Fruit fly (Drosophila melanogaster) whole organism, embryonic: ENCODE measurements around the gene jus.

Experiments
- Abd-B ChIP-seq: fragments of 200-800 bp; sonication (Bioruptor generic); optimal IDR thresholded peaks from 2 replicates; lab custom pipeline; 2018; ENCODE audit warnings: missing biosample characterization, mild to moderate bottlenecking, missing genetic modification characterization, moderate library complexity
- Atf-2 ChIP-seq: fragments of 200-800 bp; sonication (Bioruptor generic); optimal IDR thresholded peaks from 2 replicates; lab custom pipeline; 2016; ENCODE audit warnings: missing biosample characterization, missing genetic modification characterization
- CG10462 ChIP-seq: fragments of 200-800 bp; sonication (Bioruptor generic); optimal IDR thresholded peaks from 2 replicates; lab custom pipeline; 2016; ENCODE audit warnings: missing biosample characterization, missing genetic modification characterization
- CG11560 ChIP-seq: fragments of 200-800 bp; sonication (Bioruptor generic); IDR thresholded peaks from 3 replicates; pipeline ENCODE4 v1.3.6; 2022; ENCODE audit warnings: missing biosample characterization, missing genetic modification characterization
- CG12659 ChIP-seq: fragments of 200-800 bp; sonication (Bioruptor generic); optimal IDR thresholded peaks from 3 replicates; lab custom pipeline; 2017; ENCODE audit warnings: mild to moderate bottlenecking, missing biosample characterization, missing genetic modification reagents, missing genetic modification characterization
- CG13624 ChIP-seq: fragments of 200-800 bp; sonication (Bioruptor generic); optimal IDR thresholded peaks from 2 replicates; lab custom pipeline; 2016; ENCODE audit warnings: missing biosample characterization, missing genetic modification characterization
- CG14441 ChIP-seq: fragments of 200-800 bp; sonication (Bioruptor generic); IDR thresholded peaks from 2 replicates; pipeline ENCODE4 v1.3.6; 2022; ENCODE audit warnings: missing biosample characterization, missing genetic modification characterization
- CG14965 ChIP-seq: fragments of 200-800 bp; sonication (Bioruptor generic); optimal IDR thresholded peaks from 2 replicates; lab custom pipeline; 2016; ENCODE audit warnings: missing biosample characterization, missing genetic modification characterization, borderline replicate concordance
- CG15514 ChIP-seq: fragments of 200-800 bp; sonication (Bioruptor generic); optimal IDR thresholded peaks from 3 replicates; lab custom pipeline; 2017; ENCODE audit warnings: missing biosample characterization, missing genetic modification characterization, mild to moderate bottlenecking, moderate library complexity, missing genetic modification reagents
- CG16863 ChIP-seq: fragments of 200-800 bp; sonication (Bioruptor generic); optimal IDR thresholded peaks from 3 replicates; lab custom pipeline; 2016; ENCODE audit warnings: missing biosample characterization, missing genetic modification characterization
- CG17186 ChIP-seq: fragments of 200-800 bp; sonication (Bioruptor generic); optimal IDR thresholded peaks from 3 replicates; lab custom pipeline; 2017; ENCODE audit warnings: missing biosample characterization, missing genetic modification reagents, missing genetic modification characterization
- CG17568 ChIP-seq: fragments of 200-800 bp; sonication (Bioruptor generic); optimal IDR thresholded peaks from 2 replicates; lab custom pipeline; 2018; ENCODE audit warnings: missing biosample characterization, mild to moderate bottlenecking, missing genetic modification characterization, moderate library complexity
- CG2889 ChIP-seq: fragments of 200-800 bp; sonication (Bioruptor generic); IDR thresholded peaks from 3 replicates; pipeline ENCODE4 v1.3.6; 2022; ENCODE audit warnings: missing biosample characterization, missing genetic modification characterization
- CG31441 ChIP-seq: fragments of 200-800 bp; sonication (Bioruptor generic); IDR thresholded peaks from 2 replicates; pipeline ENCODE4 v1.3.6; 2022; ENCODE audit warnings: missing biosample characterization, missing genetic modification characterization
- CG3407 ChIP-seq: fragments of 200-800 bp; sonication (Bioruptor generic); optimal IDR thresholded peaks from 2 replicates; lab custom pipeline; 2018; ENCODE audit warnings: missing biosample characterization, mild to moderate bottlenecking, missing genetic modification characterization
- CG9817 ChIP-seq: fragments of 200-800 bp; sonication (Bioruptor generic); optimal IDR thresholded peaks from 2 replicates; lab custom pipeline; 2018; ENCODE audit warnings: missing biosample characterization, mild to moderate bottlenecking, missing genetic modification characterization, moderate library complexity
- CoRest ChIP-seq: fragments of 200-800 bp; sonication (Bioruptor generic); optimal IDR thresholded peaks from 3 replicates; lab custom pipeline; 2018; ENCODE audit warnings: missing biosample characterization, mild to moderate bottlenecking, missing genetic modification characterization, moderate library complexity
- CrebB ChIP-seq: fragments of 200-800 bp; sonication (Bioruptor generic); optimal IDR thresholded peaks from 3 replicates; lab custom pipeline; 2018; ENCODE audit warnings: missing biosample characterization, mild to moderate bottlenecking, missing genetic modification characterization
- Dll ChIP-seq: fragments of 200-800 bp; sonication (Bioruptor generic); IDR thresholded peaks from 4 replicates; pipeline ENCODE4 v1.3.6; 2022; ENCODE audit warnings: missing biosample characterization, missing genetic modification characterization; ENCODE audit not compliant: partially characterized antibody
- Fer2 ChIP-seq: fragments of 200-800 bp; sonication (Bioruptor generic); optimal IDR thresholded peaks from 2 replicates; lab custom pipeline; 2018; ENCODE audit warnings: missing biosample characterization, mild to moderate bottlenecking, missing genetic modification characterization, moderate library complexity
- Lhr ChIP-seq: fragments of 200-800 bp; sonication (Bioruptor generic); optimal IDR thresholded peaks from 3 replicates; lab custom pipeline; 2017; ENCODE audit warnings: mild to moderate bottlenecking, missing biosample characterization, missing genetic modification reagents, missing genetic modification characterization
- MBD-R2 ChIP-seq: fragments of 200-800 bp; sonication (Bioruptor generic); IDR thresholded peaks from 2 replicates; pipeline ENCODE4 v1.3.6; 2022; ENCODE audit warnings: missing biosample characterization, missing genetic modification characterization
- MTF-1 ChIP-seq: fragments of 200-800 bp; sonication (Bioruptor generic); optimal IDR thresholded peaks from 2 replicates; lab custom pipeline; 2018; ENCODE audit warnings: missing biosample characterization, mild to moderate bottlenecking, missing genetic modification characterization, borderline replicate concordance
- Nf-YC ChIP-seq: fragments of 200-800 bp; optimal IDR thresholded peaks from 3 replicates; lab custom pipeline; 2019; ENCODE audit warnings: missing biosample characterization, mild to moderate bottlenecking, missing genetic modification characterization, moderate library complexity
- Sox100B ChIP-seq: fragments of 200-800 bp; sonication (Bioruptor generic); optimal IDR thresholded peaks from 3 replicates; lab custom pipeline; 2018; ENCODE audit warnings: missing biosample characterization, mild to moderate bottlenecking, missing genetic modification characterization
- Spps ChIP-seq: fragments of 200-800 bp; sonication (Bioruptor generic); optimal IDR thresholded peaks from 2 replicates; lab custom pipeline; 2018; ENCODE audit warnings: missing biosample characterization, mild to moderate bottlenecking, missing genetic modification characterization
- Ssrp ChIP-seq: fragments of 200-800 bp; sonication (Bioruptor generic); optimal IDR thresholded peaks from 2 replicates; lab custom pipeline; 2018; ENCODE audit warnings: missing biosample characterization, mild to moderate bottlenecking, missing genetic modification characterization, moderate library complexity
- ato ChIP-seq: fragments of 200-800 bp; sonication (Bioruptor generic); IDR thresholded peaks from 2 replicates; pipeline ENCODE4 v1.3.6; 2022; ENCODE audit warnings: missing biosample characterization, missing genetic modification characterization; ENCODE audit not compliant: partially characterized antibody
- br ChIP-seq: fragments of >200 bp; optimal IDR thresholded peaks from 2 replicates; lab custom pipeline; 2017
- bsh ChIP-seq, 2 experiments: fragments of 200-800 bp; sonication (Bioruptor generic); optimal IDR thresholded peaks; 2 replicates each; lab custom pipeline; 2017 to 2018; ENCODE audit warnings: mild to moderate bottlenecking in 2 of 2, missing biosample characterization in 2 of 2, missing genetic modification characterization in 2 of 2, moderate library complexity in 1 of 2
- croc ChIP-seq: fragments of 200-800 bp; sonication (Bioruptor generic); conservative IDR thresholded peaks from 3 replicates; pipeline ENCODE4 v1.3.6; 2022; ENCODE audit warnings: missing biosample characterization, missing genetic modification characterization
- exex ChIP-seq: fragments of 200-800 bp; sonication (Bioruptor generic); optimal IDR thresholded peaks from 4 replicates; lab custom pipeline; 2018; ENCODE audit warnings: missing biosample characterization, mild to moderate bottlenecking, missing genetic modification characterization, moderate library complexity
- fu2 ChIP-seq: fragments of 200-800 bp; sonication (Bioruptor generic); optimal IDR thresholded peaks from 2 replicates; lab custom pipeline; 2016; ENCODE audit warnings: missing biosample characterization, missing genetic modification characterization
- h ChIP-seq: fragments of >200 bp; optimal IDR thresholded peaks from 2 replicates; lab custom pipeline; 2017
- hkb ChIP-seq, 2 experiments: fragments of 200-800 bp in 1 of 2; fragments of >200 bp in 1 of 2; sonication (Bioruptor generic) in 1 of 2; IDR thresholded peaks in 1 of 2; optimal IDR thresholded peaks in 1 of 2; 2 replicates each; pipeline versions ENCODE4 v1.3.6 to Lab custom; 2017 to 2022; ENCODE audit warnings: missing biosample characterization in 1 of 2, missing genetic modification characterization in 1 of 2
- insv ChIP-seq, 2 experiments: fragments of 200-800 bp; sonication (Bioruptor generic); optimal IDR thresholded peaks; 3 replicates each; lab custom pipeline; 2016 to 2018; ENCODE audit warnings: missing biosample characterization in 2 of 2, missing genetic modification characterization in 2 of 2
- inv ChIP-seq: fragments of 200-800 bp; sonication (Bioruptor generic); IDR thresholded peaks from 2 replicates; pipeline ENCODE4 v1.3.6; 2022; ENCODE audit warnings: missing biosample characterization, missing genetic modification characterization; ENCODE audit not compliant: partially characterized antibody
- jing ChIP-seq: fragments of 200-800 bp; sonication (Bioruptor generic); optimal IDR thresholded peaks from 2 replicates; lab custom pipeline; 2018; ENCODE audit warnings: missing biosample characterization, mild to moderate bottlenecking, missing genetic modification characterization
- klu ChIP-seq: fragments of 200-800 bp; sonication (Bioruptor generic); IDR thresholded peaks from 2 replicates; pipeline ENCODE4 v1.3.6; 2022; ENCODE audit warnings: missing biosample characterization, missing genetic modification characterization
- nau ChIP-seq: fragments of 200-800 bp; sonication (Bioruptor generic); optimal IDR thresholded peaks from 3 replicates; lab custom pipeline; 2017; ENCODE audit warnings: missing biosample characterization, mild to moderate bottlenecking, missing genetic modification characterization, missing genetic modification reagents
- nom ChIP-seq: fragments of 200-800 bp; sonication (Bioruptor generic); optimal IDR thresholded peaks from 2 replicates; lab custom pipeline; 2017; ENCODE audit warnings: missing biosample characterization, missing genetic modification characterization, mild to moderate bottlenecking, moderate library complexity, missing genetic modification reagents
- pan ChIP-seq, 4 experiments: fragments of >200 bp in 3 of 4; fragments of 200-800 bp in 1 of 4; sonication (Bioruptor generic) in 1 of 4; optimal IDR thresholded peaks in 3 of 4; IDR thresholded peaks in 1 of 4; 2 replicates each; pipeline versions ENCODE4 v1.3.6 to Lab custom; 2017 to 2022; ENCODE audit warnings: missing biosample characterization in 2 of 4, missing genetic modification characterization in 2 of 4, mixed read lengths in 1 of 4
- pb ChIP-seq: fragments of 200-800 bp; sonication (Bioruptor generic); optimal IDR thresholded peaks from 3 replicates; lab custom pipeline; 2016; ENCODE audit warnings: missing biosample characterization, missing genetic modification characterization
- ranshi ChIP-seq: fragments of 200-800 bp; sonication (Bioruptor generic); IDR thresholded peaks from 2 replicates; pipeline ENCODE4 v1.3.6; 2022; ENCODE audit warnings: missing biosample characterization, missing genetic modification characterization
- salm ChIP-seq: fragments of 200-800 bp; sonication (Bioruptor generic); optimal IDR thresholded peaks from 2 replicates; lab custom pipeline; 2018; ENCODE audit warnings: missing biosample characterization, mild to moderate bottlenecking, missing genetic modification characterization
- sens ChIP-seq: fragments of 200-800 bp; sonication (Bioruptor generic); peaks from one replicate; lab custom pipeline; 2016; ENCODE audit warnings: missing biosample characterization, missing genetic modification characterization
- sima ChIP-seq: fragments of 200-800 bp; sonication (Bioruptor generic); optimal IDR thresholded peaks from 2 replicates; lab custom pipeline; 2016; ENCODE audit warnings: missing biosample characterization, missing genetic modification characterization
- sr ChIP-seq: fragments of 200-800 bp; sonication (Bioruptor generic); IDR thresholded peaks from 3 replicates; pipeline ENCODE4 v1.3.6; 2022; ENCODE audit warnings: missing biosample characterization, missing genetic modification characterization
- tup ChIP-seq: fragments of 200-800 bp; sonication (Bioruptor generic); optimal IDR thresholded peaks from 2 replicates; lab custom pipeline; 2016; ENCODE audit warnings: missing biosample characterization, mild to moderate bottlenecking, missing genetic modification characterization, moderate library complexity
- zf30C ChIP-seq: fragments of 200-800 bp; sonication (Bioruptor generic); optimal IDR thresholded peaks from 3 replicates; lab custom pipeline; 2018; ENCODE audit warnings: missing biosample characterization, mild to moderate bottlenecking, missing genetic modification characterization

jus gene

dm6 chr3R:29138407-29138806 lies 56.4 kb downstream of the jus start, which contains the start of the genes Alg13 and superdeath (continued):
- TF ChIP-seq bsh (GFP tag; optimal IDR thresholded peaks at IDR 0.05; lab: Kevin White, UChicago) (peak in 1 of 2 experiments; percentile 14), CoRest (tag; lab: Kevin White, UChicago) (peak; percentile 12), CG11560 (no peak), sima (no peak), CG16863 (no peak), h (lab: Kevin White, UChicago) (no peak), nom (GFP tag; lab: Kevin White, UChicago) (no peak), Sox100B (no peak), ranshi (GFP tag; lab: Robert Waterston, UW) (no peak), insv (GFP tag; optimal IDR thresholded peaks at IDR 0.05; lab: Kevin White, UChicago) (no peak), jing (no peak), Dll (no peak), CG10462 (no peak), Atf-2 (GFP tag; lab: Kevin White, UChicago) (no peak), br (lab: Kevin White, UChicago) (no peak), CG14965 (no peak), MBD-R2 (GFP tag; lab: Robert Waterston, UW) (peak; percentile 82), CG17186 (peak; percentile 49), exex (tag; lab: Kevin White, UChicago) (no peak), Ssrp (tag; lab: Kevin White, UChicago) (no peak), Lhr (GFP tag; lab: Kevin White, UChicago) (no peak), CrebB (no peak), croc (GFP tag; lab: Robert Waterston, UW) (no peak), CG13624 (GFP tag; lab: Kevin White, UChicago) (no peak), pan (optimal IDR thresholded peaks at IDR 0.05; lab: Kevin White, UChicago) (no peak), pan (GFP tag; optimal IDR thresholded peaks at IDR 0.05 in 1 of 2, IDR thresholded peaks at IDR 0.05 in 1 of 2) (no peak), hkb (optimal IDR thresholded peaks at IDR 0.05; lab: Kevin White, UChicago) (no peak), hkb (GFP tag; IDR thresholded peaks at IDR 0.05; lab: Robert Waterston, UW) (no peak), fu2 (GFP tag; lab: Kevin White, UChicago) (no peak), zf30C (no peak), tup (GFP tag; lab: Kevin White, UChicago) (no peak), CG14441 (GFP tag; lab: Robert Waterston, UW) (no peak), MTF-1 (no peak), pb (GFP tag; lab: Kevin White, UChicago) (no peak), inv (no peak), salm (tag; lab: Kevin White, UChicago) (no peak), CG9817 (no peak), CG31441 (GFP tag; lab: Robert Waterston, UW) (no peak), ato (GFP tag; lab: Robert Waterston, UW) (no peak), CG3407 (GFP tag; lab: Kevin White, UChicago) (no peak), Spps (tag; lab: Kevin White, UChicago) (no peak), CG2889 (GFP tag; lab: Robert Waterston, UW) (no peak), nau (no peak), klu (GFP tag; lab: Robert Waterston, UW) (no peak), sens (GFP tag; lab: Kevin White, UChicago) (peak; percentile 39), Nf-YC (tag; lab: Kevin White, UChicago) (no peak), CG17568 (no peak), CG15514 (GFP tag; lab: Kevin White, UChicago) (peak; percentile 4), sr (GFP tag; lab: Robert Waterston, UW) (no peak), CG12659 (peak; percentile 19), Fer2 (tag; lab: Kevin White, UChicago) (no peak), Abd-B (no peak)
